Worm (Caenorhabditis elegans) whole organism, L1 larva: ENCODE measurements around the gene cyp-31A2.
A peak's percentile ranks its signal among the peaks of the same experiment; 100 is the strongest.

Source experiments
- aly-2 ChIP-seq: fragments of 150-350 bp; optimal IDR thresholded peaks from 2 replicates; lab custom pipeline; 2014; ENCODE audit warnings: missing biosample characterization, missing genetic modification characterization
- ceh-88 ChIP-seq: fragments of 200-800 bp; sonication (Bioruptor generic); IDR thresholded peaks from 2 replicates; pipeline ENCODE4 v1.3.6; 2022; ENCODE audit warnings: missing genetic modification characterization, missing compliant biosample characterization
- egl-27 ChIP-seq, 2 experiments: fragments of 150-350 bp in 1 of 2; sonication (generic microtip); optimal IDR thresholded peaks; 3 replicates each; lab custom pipeline; 2017 to 2018; ENCODE audit warnings: missing biosample characterization in 2 of 2, missing genetic modification characterization in 2 of 2, missing genetic modification reagents in 2 of 2
- hpl-2 ChIP-seq: fragments of 150-350 bp; optimal IDR thresholded peaks from 2 replicates; lab custom pipeline; 2014; ENCODE audit warnings: missing biosample characterization, missing genetic modification reagents, missing genetic modification characterization
- irx-1 ChIP-seq: sonication (generic microtip); optimal IDR thresholded peaks from 2 replicates; lab custom pipeline; 2016; ENCODE audit warnings: missing genetic modification characterization, missing compliant biosample characterization
- lin-14 ChIP-seq: fragments of 200-800 bp; sonication (Bioruptor generic); optimal IDR thresholded peaks from 2 replicates; lab custom pipeline; 2018; ENCODE audit warnings: mild to moderate bottlenecking, missing genetic modification characterization, moderate library complexity, missing compliant biosample characterization
- nhr-20 ChIP-seq: sonication (generic microtip); optimal IDR thresholded peaks from 2 replicates; lab custom pipeline; 2016; ENCODE audit warnings: mild to moderate bottlenecking, missing genetic modification characterization, missing compliant biosample characterization
- nhr-85 ChIP-seq: sonication (generic microtip); peaks from one replicate; lab custom pipeline; 2016; ENCODE audit warnings: missing genetic modification characterization, inconsistent platforms, missing compliant biosample characterization
- sptf-1 ChIP-seq: fragments of 150-350 bp; optimal IDR thresholded peaks from 2 replicates; lab custom pipeline; 2014; ENCODE audit warnings: missing biosample characterization, missing genetic modification characterization
- swsn-7 ChIP-seq: sonication (generic microtip); optimal IDR thresholded peaks from 2 replicates; lab custom pipeline; 2016; ENCODE audit warnings: missing genetic modification characterization, missing compliant biosample characterization
- tlp-1 ChIP-seq: fragments of 150-350 bp; optimal IDR thresholded peaks from 2 replicates; lab custom pipeline; 2014; ENCODE audit warnings: missing biosample characterization, missing genetic modification characterization
- unc-130 ChIP-seq: fragments of 150-350 bp; optimal IDR thresholded peaks from 2 replicates; lab custom pipeline; 2017; ENCODE audit warnings: missing biosample characterization, missing genetic modification characterization, inconsistent platforms
- unc-62 ChIP-seq: fragments of 150-350 bp; optimal IDR thresholded peaks from 2 replicates; lab custom pipeline; 2014; ENCODE audit warnings: missing biosample characterization, missing genetic modification reagents, missing genetic modification characterization

ce11 chrIV:11363806-11364562 is 39.8 kb upstream of the cyp-31A2 start:
- TF ChIP-seq nhr-85 (tag; lab: Kevin White, UChicago) (peak; percentile 79), aly-2 (tag; lab: Kevin White, UChicago) (no peak), nhr-20 (peak; percentile 22), lin-14 (GFP tag; lab: Kevin White, UChicago) (peak; percentile 38), egl-27 (tag; optimal IDR thresholded peaks at IDR 0.05; lab: Kevin White, UChicago) (no peak), hpl-2 (peak; percentile 43), irx-1 (tag; lab: Kevin White, UChicago) (no peak), swsn-7 (no peak), unc-130 (tag; lab: Kevin White, UChicago) (no peak), sptf-1 (tag; lab: Kevin White, UChicago) (no peak), tlp-1 (tag; lab: Kevin White, UChicago) (no peak), unc-62 (GFP tag; lab: Kevin White, UChicago) (no peak), ceh-88 (GFP tag; lab: Robert Waterston, UW) (no peak)
